Worm (Caenorhabditis elegans) whole organism, late embryonic: ENCODE measurements around the gene Y43F8C.15.

Source experiments
- C38D4.7 ChIP-seq: fragments of 200-800 bp; sonication (Bioruptor generic); optimal IDR thresholded peaks from 2 replicates; lab custom pipeline; 2018; ENCODE audit warnings: mild to moderate bottlenecking, missing genetic modification characterization, moderate library complexity, missing compliant biosample characterization
- F13H6.1 ChIP-seq: sonication (generic microtip); optimal IDR thresholded peaks from 2 replicates; lab custom pipeline; 2016; ENCODE audit warnings: missing genetic modification characterization, missing compliant biosample characterization
- K02D7.2 ChIP-seq: sonication (generic microtip); optimal IDR thresholded peaks from 2 replicates; lab custom pipeline; 2017; ENCODE audit warnings: mild to moderate bottlenecking, missing genetic modification characterization, missing compliant biosample characterization
- K09A11.1 ChIP-seq: sonication (generic microtip); optimal IDR thresholded peaks from 2 replicates; lab custom pipeline; 2017; ENCODE audit warnings: antibody characterized with exemption, mild to moderate bottlenecking, missing genetic modification characterization, missing compliant biosample characterization; ENCODE audit not compliant: insufficient read depth
- ama-1 ChIP-seq: fragments of 150-350 bp; optimal IDR thresholded peaks from 2 replicates; lab custom pipeline; 2014
- ceh-19 ChIP-seq: fragments of 200-800 bp; sonication (Bioruptor generic); optimal IDR thresholded peaks from 2 replicates; lab custom pipeline; 2018; ENCODE audit warnings: mild to moderate bottlenecking, missing genetic modification characterization, missing compliant biosample characterization
- ceh-2 ChIP-seq: sonication (generic microtip); optimal IDR thresholded peaks from 2 replicates; lab custom pipeline; 2016; ENCODE audit warnings: missing genotype, missing genetic modification characterization, missing compliant biosample characterization
- ceh-30 ChIP-seq: fragments of 150-350 bp; optimal IDR thresholded peaks from 2 replicates; lab custom pipeline; 2014; ENCODE audit warnings: missing biosample characterization, missing genetic modification characterization
- ceh-34 ChIP-seq: sonication (generic microtip); optimal IDR thresholded peaks from 2 replicates; lab custom pipeline; 2016; ENCODE audit warnings: mild to moderate bottlenecking, missing genetic modification characterization, missing compliant biosample characterization
- ceh-48 ChIP-seq: sonication (generic microtip); optimal IDR thresholded peaks from 2 replicates; lab custom pipeline; 2016; ENCODE audit warnings: missing genetic modification characterization, inconsistent platforms, missing compliant biosample characterization
- che-1 ChIP-seq: sonication (generic microtip); optimal IDR thresholded peaks from 2 replicates; lab custom pipeline; 2016; ENCODE audit warnings: mild to moderate bottlenecking, missing genetic modification characterization, missing compliant biosample characterization
- dmd-4 ChIP-seq: sonication (generic microtip); optimal IDR thresholded peaks from 2 replicates; lab custom pipeline; 2016; ENCODE audit warnings: borderline replicate concordance, missing genetic modification characterization, missing compliant biosample characterization
- elt-2 ChIP-seq: sonication (generic microtip); optimal IDR thresholded peaks from 2 replicates; lab custom pipeline; 2016; ENCODE audit warnings: missing genetic modification reagents, missing genetic modification characterization, missing compliant biosample characterization
- eyg-1 ChIP-seq: sonication (generic microtip); optimal IDR thresholded peaks from 2 replicates; lab custom pipeline; 2016; ENCODE audit warnings: missing genotype, missing genetic modification characterization, missing compliant biosample characterization
- fkh-10 ChIP-seq: fragments of 150-350 bp; optimal IDR thresholded peaks from 2 replicates; lab custom pipeline; 2014; ENCODE audit warnings: missing biosample characterization, missing genetic modification reagents, missing genetic modification characterization
- hlh-13 ChIP-seq: fragments of 200-800 bp; sonication (Bioruptor generic); optimal IDR thresholded peaks from 2 replicates; lab custom pipeline; 2018; ENCODE audit warnings: mild to moderate bottlenecking, missing genetic modification characterization, missing compliant biosample characterization
- hlh-30 ChIP-seq: sonication (generic microtip); optimal IDR thresholded peaks from 2 replicates; lab custom pipeline; 2017; ENCODE audit warnings: antibody characterized with exemption, missing genetic modification characterization, missing compliant biosample characterization; ENCODE audit not compliant: insufficient read depth
- hlh-6 ChIP-seq: sonication (generic microtip); optimal IDR thresholded peaks from 2 replicates; lab custom pipeline; 2016; ENCODE audit warnings: missing genotype, missing genetic modification characterization, missing compliant biosample characterization
- hlh-8 ChIP-seq: sonication (generic microtip); optimal IDR thresholded peaks from 2 replicates; lab custom pipeline; 2016; ENCODE audit warnings: missing genotype, missing genetic modification characterization, missing compliant biosample characterization
- lim-6 ChIP-seq: sonication (generic microtip); optimal IDR thresholded peaks from 2 replicates; lab custom pipeline; 2016; ENCODE audit warnings: missing genetic modification characterization, missing compliant biosample characterization
- madf-2 ChIP-seq: sonication (generic microtip); optimal IDR thresholded peaks from 2 replicates; lab custom pipeline; 2017; ENCODE audit warnings: missing genetic modification characterization, missing compliant biosample characterization
- npax-4 ChIP-seq: sonication (generic microtip); optimal IDR thresholded peaks from 2 replicates; lab custom pipeline; 2016; ENCODE audit warnings: missing genetic modification characterization, missing compliant biosample characterization
- pag-3 ChIP-seq: sonication (generic microtip); optimal IDR thresholded peaks from 2 replicates; lab custom pipeline; 2016; ENCODE audit warnings: missing compliant biosample characterization, missing genetic modification characterization, borderline replicate concordance
- pat-9 ChIP-seq: fragments of 200-800 bp; sonication (Bioruptor generic); optimal IDR thresholded peaks from 2 replicates; lab custom pipeline; 2018; ENCODE audit warnings: mild to moderate bottlenecking, missing genetic modification characterization, moderate library complexity, missing compliant biosample characterization
- pax-1 ChIP-seq: fragments of 150-350 bp; optimal IDR thresholded peaks from 2 replicates; lab custom pipeline; 2014; ENCODE audit warnings: missing biosample characterization, missing genetic modification characterization
- pqm-1 ChIP-seq: sonication (generic microtip); optimal IDR thresholded peaks from 2 replicates; lab custom pipeline; 2016; ENCODE audit warnings: missing genetic modification characterization, missing compliant biosample characterization
- ref-2 ChIP-seq: sonication (generic microtip); optimal IDR thresholded peaks from 2 replicates; lab custom pipeline; 2016; ENCODE audit warnings: missing genetic modification characterization, missing compliant biosample characterization
- rnt-1 ChIP-seq: sonication (generic microtip); optimal IDR thresholded peaks from 2 replicates; lab custom pipeline; 2016; ENCODE audit warnings: missing genetic modification characterization, missing compliant biosample characterization
- sdc-2 ChIP-seq: sonication (generic microtip); optimal IDR thresholded peaks from 2 replicates; lab custom pipeline; 2016; ENCODE audit warnings: missing genotype, missing genetic modification characterization, missing compliant biosample characterization
- sox-4 ChIP-seq: sonication (generic microtip); optimal IDR thresholded peaks from 2 replicates; lab custom pipeline; 2017; ENCODE audit warnings: mild to moderate bottlenecking, missing genetic modification characterization, inconsistent platforms, missing compliant biosample characterization
- tbx-7 ChIP-seq: sonication (generic microtip); optimal IDR thresholded peaks from 2 replicates; lab custom pipeline; 2016; ENCODE audit warnings: missing genotype, missing genetic modification characterization, missing compliant biosample characterization
- ttx-3 ChIP-seq: sonication (generic microtip); optimal IDR thresholded peaks from 2 replicates; lab custom pipeline; 2016; ENCODE audit warnings: missing genetic modification reagents, missing genetic modification characterization, missing compliant biosample characterization
- unc-55 ChIP-seq: sonication (generic microtip); optimal IDR thresholded peaks from 2 replicates; lab custom pipeline; 2017; ENCODE audit warnings: missing biosample characterization, missing genetic modification reagents, missing genetic modification characterization
- unc-86 ChIP-seq: sonication (generic microtip); optimal IDR thresholded peaks from 2 replicates; lab custom pipeline; 2016; ENCODE audit warnings: missing genetic modification characterization, missing compliant biosample characterization

The Y43F8C.15 gene

ce11 chrV:19697348-19698172, 12.9 kb downstream of the Y43F8C.15 start, which contains the start of the genes Y43F8C.13 and ani-3:
Gene Y43F8C.13, minus strand, starts transcription at chrV:19697398.
Gene ani-3, plus strand, starts transcription at chrV:19697732.
- TF ChIP-seq dmd-4 (no peak), lim-6 (tag; lab: Kevin White, UChicago) (no peak), tbx-7 (tag; lab: Kevin White, UChicago) (no peak), ttx-3 (tag; lab: Kevin White, UChicago) (no peak), rnt-1 (no peak), elt-2 (tag; lab: Kevin White, UChicago) (peak; percentile 85), K02D7.2 (tag; lab: Kevin White, UChicago) (no peak), unc-86 (tag; lab: Kevin White, UChicago) (no peak), ceh-34 (tag; lab: Kevin White, UChicago) (no peak)
- TF ChIP-seq, all 69 proteins: peak for 1

DNA sequence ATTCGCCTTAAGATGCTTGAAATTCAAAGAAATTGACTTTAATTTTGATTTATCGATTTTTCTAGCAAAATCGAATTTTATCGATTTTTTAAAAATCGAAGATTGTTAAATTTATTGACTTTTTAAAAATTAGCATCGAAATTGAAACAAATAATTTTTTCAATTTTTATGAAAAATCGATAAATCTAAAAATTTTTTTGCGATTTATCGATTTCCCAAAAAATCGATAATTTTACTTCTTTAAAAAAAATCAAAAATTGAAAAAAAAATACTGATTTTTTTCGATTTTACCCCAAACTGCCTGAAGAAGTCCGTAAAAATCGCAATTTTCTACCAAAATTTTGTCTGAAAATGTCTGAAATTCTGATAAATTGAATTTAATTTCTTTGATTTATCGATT, 18.5 kb downstream of the Y43F8C.15 start:
- no peak for TF ChIP-seq npax-4 (tag; lab: Kevin White, UChicago)
- no peak for TF ChIP-seq lim-6 (tag; lab: Kevin White, UChicago)
- no peak for TF ChIP-seq ceh-30 (tag; lab: Kevin White, UChicago)
- no peak for TF ChIP-seq sox-4
- TF ChIP-seq pag-3: no peak

DNA sequence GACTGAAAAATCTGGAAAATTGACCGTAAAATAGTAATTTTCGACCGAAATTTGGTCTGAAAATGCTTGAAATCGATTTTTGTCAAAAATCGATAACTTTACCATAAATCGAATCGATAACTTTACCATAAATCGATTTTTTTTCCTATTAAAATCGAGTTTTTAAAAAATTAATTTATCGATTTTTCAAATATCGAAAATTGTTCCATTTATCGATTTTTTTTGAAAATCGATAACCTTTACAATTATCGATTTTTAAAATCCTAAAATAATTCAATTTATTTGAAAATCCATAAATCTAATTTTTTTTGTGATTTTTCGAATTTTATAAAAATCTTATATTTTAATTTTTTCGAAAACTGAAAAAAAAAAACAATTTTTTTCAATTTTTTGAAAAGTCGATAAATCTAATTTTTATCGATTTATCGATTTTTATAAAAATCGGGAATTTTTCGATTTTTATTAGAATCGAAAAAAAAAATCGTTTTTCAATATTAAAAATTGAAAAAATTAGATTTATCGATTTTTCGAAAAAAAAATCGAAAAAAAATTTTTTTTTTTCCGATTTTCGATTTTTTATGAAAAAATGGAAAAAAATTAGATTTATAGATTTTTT, 19.0 kb downstream of the Y43F8C.15 start:
- TF ChIP-seq sdc-2 (tag; lab: Kevin White, UChicago) (no peak), hlh-8 (no peak), ama-1 (no peak), ceh-48 (tag; lab: Kevin White, UChicago) (no peak), eyg-1 (tag; lab: Kevin White, UChicago) (no peak), hlh-6 (tag; lab: Kevin White, UChicago) (no peak), pat-9 (tag; lab: Kevin White, UChicago) (no peak), K02D7.2 (tag; lab: Kevin White, UChicago) (no peak), sox-4 (no peak), fkh-10 (GFP tag; lab: Kevin White, UChicago) (no peak), pag-3 (no peak), ref-2 (tag; lab: Kevin White, UChicago) (no peak), F13H6.1 (tag; lab: Kevin White, UChicago) (no peak), C38D4.7 (GFP tag; lab: Kevin White, UChicago) (no peak), hlh-13 (GFP tag; lab: Kevin White, UChicago) (no peak), pqm-1 (tag; lab: Kevin White, UChicago) (no peak), unc-55 (GFP tag; lab: Kevin White, UChicago) (no peak), ceh-34 (tag; lab: Kevin White, UChicago) (no peak), che-1 (no peak), madf-2 (tag; lab: Kevin White, UChicago) (no peak)
- TF ChIP-seq, all 69 proteins: peak for 0

DNA sequence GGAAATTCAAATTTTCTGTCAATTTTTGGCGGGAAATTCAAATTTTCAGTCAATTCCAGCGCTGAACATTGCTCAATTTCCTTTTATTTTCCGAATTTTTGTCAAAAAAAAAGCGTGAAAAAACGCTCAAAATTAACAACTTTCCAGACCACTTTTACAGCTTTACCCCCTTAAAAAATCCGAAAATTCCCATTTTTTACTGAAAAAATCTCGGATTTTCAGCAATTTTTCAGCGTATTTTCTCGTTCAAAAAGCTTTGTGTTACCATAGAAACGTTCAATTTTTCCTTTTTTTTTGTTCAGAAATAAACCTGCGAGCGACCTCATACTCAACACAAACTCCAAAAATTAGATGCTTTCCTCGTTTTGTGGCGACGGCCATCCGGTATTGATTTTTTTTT, 35.9 kb downstream of the Y43F8C.15 start, which contains the start of gene mrp-7:
mrp-7 (plus strand) TSS at position 301 of the 400 bp plus-strand sequence.
- TF ChIP-seq K09A11.1 (no peak), pat-9 (tag; lab: Kevin White, UChicago) (no peak), ceh-48 (tag; lab: Kevin White, UChicago) (no peak), hlh-30 (tag; lab: Kevin White, UChicago) (no peak), ttx-3 (tag; lab: Kevin White, UChicago) (no peak), ceh-19 (GFP tag; lab: Kevin White, UChicago) (no peak), pax-1 (no peak), unc-86 (tag; lab: Kevin White, UChicago) (no peak), ceh-2 (tag; lab: Kevin White, UChicago) (no peak), lim-6 (tag; lab: Kevin White, UChicago) (no peak), sox-4 (no peak), rnt-1 (no peak)
